Worm (Caenorhabditis elegans) whole organism, late embryonic: ENCODE measurements around the gene dylt-3.

Source experiments
- C08G9.2 ChIP-seq: sonication (generic microtip); optimal IDR thresholded peaks from 2 replicates; lab custom pipeline; 2016; ENCODE audit warnings: mild to moderate bottlenecking, missing genetic modification characterization, moderate library complexity, missing compliant biosample characterization
- C38D4.7 ChIP-seq: fragments of 200-800 bp; sonication (Bioruptor generic); optimal IDR thresholded peaks from 2 replicates; lab custom pipeline; 2018; ENCODE audit warnings: mild to moderate bottlenecking, missing genetic modification characterization, moderate library complexity, missing compliant biosample characterization
- F13H6.1 ChIP-seq: sonication (generic microtip); optimal IDR thresholded peaks from 2 replicates; lab custom pipeline; 2016; ENCODE audit warnings: missing genetic modification characterization, missing compliant biosample characterization
- Y22D7AL.16 ChIP-seq: sonication (generic microtip); optimal IDR thresholded peaks from 2 replicates; lab custom pipeline; 2016; ENCODE audit warnings: missing genetic modification characterization, missing compliant biosample characterization
- ahr-1 ChIP-seq: sonication (generic microtip); optimal IDR thresholded peaks from 2 replicates; lab custom pipeline; 2016; ENCODE audit warnings: missing genetic modification characterization, missing compliant biosample characterization
- ama-1 ChIP-seq: fragments of 150-350 bp; optimal IDR thresholded peaks from 2 replicates; lab custom pipeline; 2014
- ceh-19 ChIP-seq: fragments of 200-800 bp; sonication (Bioruptor generic); optimal IDR thresholded peaks from 2 replicates; lab custom pipeline; 2018; ENCODE audit warnings: mild to moderate bottlenecking, missing genetic modification characterization, missing compliant biosample characterization
- ceh-22 ChIP-seq: sonication (generic microtip); optimal IDR thresholded peaks from 2 replicates; lab custom pipeline; 2017; ENCODE audit warnings: missing biosample characterization, missing genetic modification characterization
- ceh-24 ChIP-seq: sonication (generic microtip); optimal IDR thresholded peaks from 2 replicates; lab custom pipeline; 2016; ENCODE audit warnings: mild to moderate bottlenecking, missing genetic modification characterization, missing compliant biosample characterization
- ceh-30 ChIP-seq: fragments of 150-350 bp; optimal IDR thresholded peaks from 2 replicates; lab custom pipeline; 2014; ENCODE audit warnings: missing biosample characterization, missing genetic modification characterization
- ceh-31 ChIP-seq: sonication (generic microtip); optimal IDR thresholded peaks from 2 replicates; lab custom pipeline; 2016; ENCODE audit warnings: missing genetic modification characterization, missing compliant biosample characterization
- ceh-45 ChIP-seq: fragments of 200-800 bp; sonication (Bioruptor generic); IDR thresholded peaks from 2 replicates; pipeline ENCODE4 v1.3.6; 2022; ENCODE audit warnings: missing genetic modification reagents, missing genetic modification characterization, missing compliant biosample characterization
- ceh-6 ChIP-seq: fragments of 200-800 bp; sonication (Bioruptor generic); optimal IDR thresholded peaks from 2 replicates; lab custom pipeline; 2018; ENCODE audit warnings: mild to moderate bottlenecking, missing genetic modification characterization, missing compliant biosample characterization
- ceh-9 ChIP-seq: sonication (generic microtip); optimal IDR thresholded peaks from 2 replicates; lab custom pipeline; 2016; ENCODE audit warnings: mild to moderate bottlenecking, missing genetic modification characterization, inconsistent platforms, missing compliant biosample characterization
- dmd-4 ChIP-seq: sonication (generic microtip); optimal IDR thresholded peaks from 2 replicates; lab custom pipeline; 2016; ENCODE audit warnings: borderline replicate concordance, missing genetic modification characterization, missing compliant biosample characterization
- elt-4 ChIP-seq: sonication (generic microtip); optimal IDR thresholded peaks from 2 replicates; lab custom pipeline; 2016; ENCODE audit warnings: missing genetic modification characterization, missing compliant biosample characterization
- ets-4 ChIP-seq: sonication (generic microtip); optimal IDR thresholded peaks from 2 replicates; lab custom pipeline; 2016; ENCODE audit warnings: missing genetic modification characterization, missing compliant biosample characterization
- eyg-1 ChIP-seq: sonication (generic microtip); optimal IDR thresholded peaks from 2 replicates; lab custom pipeline; 2016; ENCODE audit warnings: missing genotype, missing genetic modification characterization, missing compliant biosample characterization
- fax-1 ChIP-seq: sonication (generic microtip); optimal IDR thresholded peaks from 2 replicates; lab custom pipeline; 2016; ENCODE audit warnings: missing genotype, missing genetic modification characterization, missing compliant biosample characterization
- fkh-6 ChIP-seq: sonication (generic microtip); optimal IDR thresholded peaks from 2 replicates; lab custom pipeline; 2016; ENCODE audit warnings: missing genetic modification characterization, missing compliant biosample characterization
- hlh-13 ChIP-seq: fragments of 200-800 bp; sonication (Bioruptor generic); optimal IDR thresholded peaks from 2 replicates; lab custom pipeline; 2018; ENCODE audit warnings: mild to moderate bottlenecking, missing genetic modification characterization, missing compliant biosample characterization
- hlh-15 ChIP-seq: sonication (generic microtip); optimal IDR thresholded peaks from 2 replicates; lab custom pipeline; 2016; ENCODE audit warnings: missing genetic modification characterization, missing compliant biosample characterization
- hlh-30 ChIP-seq: sonication (generic microtip); optimal IDR thresholded peaks from 2 replicates; lab custom pipeline; 2017; ENCODE audit warnings: antibody characterized with exemption, missing genetic modification characterization, missing compliant biosample characterization; ENCODE audit not compliant: insufficient read depth
- hlh-6 ChIP-seq: sonication (generic microtip); optimal IDR thresholded peaks from 2 replicates; lab custom pipeline; 2016; ENCODE audit warnings: missing genotype, missing genetic modification characterization, missing compliant biosample characterization
- madf-2 ChIP-seq: sonication (generic microtip); optimal IDR thresholded peaks from 2 replicates; lab custom pipeline; 2017; ENCODE audit warnings: missing genetic modification characterization, missing compliant biosample characterization
- mec-3 ChIP-seq: sonication (generic microtip); optimal IDR thresholded peaks from 2 replicates; lab custom pipeline; 2016; ENCODE audit warnings: borderline replicate concordance, missing genetic modification characterization, missing compliant biosample characterization
- nhr-11 ChIP-seq: fragments of 150-350 bp; optimal IDR thresholded peaks from 2 replicates; lab custom pipeline; 2014; ENCODE audit warnings: missing biosample characterization, missing genetic modification characterization
- pag-3 ChIP-seq: sonication (generic microtip); optimal IDR thresholded peaks from 2 replicates; lab custom pipeline; 2016; ENCODE audit warnings: missing compliant biosample characterization, missing genetic modification characterization, borderline replicate concordance
- pat-9 ChIP-seq: fragments of 200-800 bp; sonication (Bioruptor generic); optimal IDR thresholded peaks from 2 replicates; lab custom pipeline; 2018; ENCODE audit warnings: mild to moderate bottlenecking, missing genetic modification characterization, moderate library complexity, missing compliant biosample characterization
- pax-1 ChIP-seq: fragments of 150-350 bp; optimal IDR thresholded peaks from 2 replicates; lab custom pipeline; 2014; ENCODE audit warnings: missing biosample characterization, missing genetic modification characterization
- pha-2 ChIP-seq: sonication (generic microtip); optimal IDR thresholded peaks from 2 replicates; lab custom pipeline; 2017; ENCODE audit warnings: mild to moderate bottlenecking, missing genetic modification characterization, missing compliant biosample characterization
- pqm-1 ChIP-seq: sonication (generic microtip); optimal IDR thresholded peaks from 2 replicates; lab custom pipeline; 2016; ENCODE audit warnings: missing genetic modification characterization, missing compliant biosample characterization
- pros-1 ChIP-seq: fragments of 150-350 bp; optimal IDR thresholded peaks from 2 replicates; lab custom pipeline; 2014; ENCODE audit warnings: missing biosample characterization, missing genetic modification reagents, missing genetic modification characterization
- ref-2 ChIP-seq: sonication (generic microtip); optimal IDR thresholded peaks from 2 replicates; lab custom pipeline; 2016; ENCODE audit warnings: missing genetic modification characterization, missing compliant biosample characterization
- rnt-1 ChIP-seq: sonication (generic microtip); optimal IDR thresholded peaks from 2 replicates; lab custom pipeline; 2016; ENCODE audit warnings: missing genetic modification characterization, missing compliant biosample characterization
- sox-2 ChIP-seq: fragments of 200-800 bp; sonication (Bioruptor generic); IDR thresholded peaks from 2 replicates; pipeline ENCODE4 v1.3.6; 2022; ENCODE audit warnings: missing genetic modification reagents, missing genetic modification characterization, missing compliant biosample characterization
- sox-4 ChIP-seq: sonication (generic microtip); optimal IDR thresholded peaks from 2 replicates; lab custom pipeline; 2017; ENCODE audit warnings: mild to moderate bottlenecking, missing genetic modification characterization, inconsistent platforms, missing compliant biosample characterization
- syd-9 ChIP-seq: sonication (generic microtip); optimal IDR thresholded peaks from 2 replicates; lab custom pipeline; 2016; ENCODE audit warnings: mild to moderate bottlenecking, missing genetic modification characterization, moderate library complexity, missing compliant biosample characterization
- tbx-7 ChIP-seq: sonication (generic microtip); optimal IDR thresholded peaks from 2 replicates; lab custom pipeline; 2016; ENCODE audit warnings: missing genotype, missing genetic modification characterization, missing compliant biosample characterization
- ttx-3 ChIP-seq: sonication (generic microtip); optimal IDR thresholded peaks from 2 replicates; lab custom pipeline; 2016; ENCODE audit warnings: missing genetic modification reagents, missing genetic modification characterization, missing compliant biosample characterization
- unc-55 ChIP-seq: sonication (generic microtip); optimal IDR thresholded peaks from 2 replicates; lab custom pipeline; 2017; ENCODE audit warnings: missing biosample characterization, missing genetic modification reagents, missing genetic modification characterization
- zip-5 ChIP-seq: sonication (generic microtip); optimal IDR thresholded peaks from 2 replicates; lab custom pipeline; 2016; ENCODE audit warnings: missing genetic modification characterization, missing compliant biosample characterization
- ztf-16 ChIP-seq: sonication (generic microtip); optimal IDR thresholded peaks from 2 replicates; lab custom pipeline; 2017; ENCODE audit warnings: missing genetic modification characterization, missing compliant biosample characterization

Gene dylt-3

ce11 chrII:8222309-8223065 lies 41.0 kb downstream of the dylt-3 start, which contains the start of gene dab-1 (continued):
- TF ChIP-seq ceh-9 (tag; lab: Kevin White, UChicago) = no peak
- no peak for TF ChIP-seq dmd-4 (tag; lab: Kevin White, UChicago)
- no peak for TF ChIP-seq pat-9 (tag; lab: Kevin White, UChicago)
- TF ChIP-seq ceh-30 = no peak
- TF ChIP-seq hlh-13 (GFP tag; lab: Kevin White, UChicago) = no peak
- peak; percentile 49 for TF ChIP-seq hlh-30 (tag; lab: Kevin White, UChicago)
- TF ChIP-seq eyg-1 (tag; lab: Kevin White, UChicago) = no peak
- TF ChIP-seq F13H6.1 (tag; lab: Kevin White, UChicago) = no peak
- TF ChIP-seq ets-4 (tag; lab: Kevin White, UChicago) = no peak
- no peak for TF ChIP-seq ttx-3 (tag; lab: Kevin White, UChicago)
- TF ChIP-seq tbx-7 (tag; lab: Kevin White, UChicago) = no peak
- TF ChIP-seq ceh-24 (tag; lab: Kevin White, UChicago) = no peak
- no peak for TF ChIP-seq C38D4.7 (GFP tag; lab: Kevin White, UChicago)
- no peak for TF ChIP-seq rnt-1

ce11 chrII:8223422-8223821 lies 41.9 kb downstream of the dylt-3 start:
- TF ChIP-seq ceh-31 (tag; lab: Kevin White, UChicago) = peak; percentile 59
- no peak for TF ChIP-seq hlh-6 (tag; lab: Kevin White, UChicago)
- TF ChIP-seq ceh-9 (tag; lab: Kevin White, UChicago) = no peak
- peak; percentile 87 for TF ChIP-seq pax-1
- TF ChIP-seq sox-2 = peak; percentile 32; the same call in 1 of the 2 replicates
- no peak for TF ChIP-seq dmd-4 (tag; lab: Kevin White, UChicago)

ce11 chrII:8223945-8224344 lies 42.4 kb downstream of the dylt-3 start:
- TF ChIP-seq Y22D7AL.16 (tag; lab: Kevin White, UChicago) (no peak), eyg-1 (tag; lab: Kevin White, UChicago) (no peak), ceh-6 (GFP tag; lab: Kevin White, UChicago) (no peak), dmd-4 (tag; lab: Kevin White, UChicago) (no peak), zip-5 (no peak), fax-1 (tag; lab: Kevin White, UChicago) (no peak), rnt-1 (no peak), elt-4 (tag; lab: Kevin White, UChicago) (no peak), hlh-15 (tag; lab: Kevin White, UChicago) (no peak), nhr-11 (no peak), ceh-19 (GFP tag; lab: Kevin White, UChicago) (no peak), C08G9.2 (tag; lab: Kevin White, UChicago) (no peak), pag-3 (tag; lab: Kevin White, UChicago) (no peak), sox-4 (tag; lab: Kevin White, UChicago) (no peak), C38D4.7 (GFP tag; lab: Kevin White, UChicago) (no peak), ama-1 (lab: Kevin White, UChicago) (no peak)

- no peak for TF ChIP-seq syd-9 (tag; lab: Kevin White, UChicago)
- TF ChIP-seq, all 69 proteins: peak for 0
Observed at ce11 chrII:8224623-8225022, 43.1 kb downstream of the dylt-3 start.

ce11 chrII:8225347-8225746 lies 43.8 kb downstream of the dylt-3 start:
- TF ChIP-seq ceh-22 (no peak), pros-1 (tag; lab: Kevin White, UChicago) (no peak), ceh-19 (GFP tag; lab: Kevin White, UChicago) (no peak), madf-2 (no peak), pqm-1 (tag; lab: Kevin White, UChicago) (no peak), ztf-16 (no peak), ref-2 (tag; lab: Kevin White, UChicago) (no peak), pha-2 (tag; lab: Kevin White, UChicago) (no peak), hlh-30 (tag; lab: Kevin White, UChicago) (no peak), unc-55 (GFP tag; lab: Kevin White, UChicago) (no peak), ceh-6 (GFP tag; lab: Kevin White, UChicago) (no peak), ceh-30 (no peak), fax-1 (tag; lab: Kevin White, UChicago) (no peak), ahr-1 (tag; lab: Kevin White, UChicago) (no peak), tbx-7 (tag; lab: Kevin White, UChicago) (no peak), fkh-6 (tag; lab: Kevin White, UChicago) (no peak), mec-3 (tag; lab: Kevin White, UChicago) (no peak), ceh-9 (tag; lab: Kevin White, UChicago) (no peak), ceh-45 (no peak)
- TF ChIP-seq, all 69 proteins: peak for 0
